Worm (Caenorhabditis elegans): ENCODE results near the gene col-92.

The col-92 gene

DNA sequence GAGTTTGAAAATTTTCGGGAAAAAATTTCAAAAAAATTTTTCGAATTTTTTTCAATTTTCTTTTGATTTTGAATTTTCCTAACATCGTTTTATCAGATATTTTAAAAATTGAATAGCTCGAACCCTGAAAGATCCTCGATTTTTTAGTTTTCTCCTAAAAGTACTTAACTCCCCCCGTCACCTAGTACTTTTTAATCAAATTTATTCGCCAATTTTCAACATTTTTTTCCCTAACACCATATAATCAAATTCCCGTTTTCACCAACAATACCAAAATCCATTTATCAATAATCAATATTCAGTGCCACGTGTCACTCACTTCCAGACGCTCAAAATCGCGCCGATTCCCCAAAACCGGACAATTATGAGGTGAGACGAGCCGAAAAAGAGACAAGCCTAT lies 29.2 kb upstream of the col-92 start, which contains the start of gene kvs-4:
Gene kvs-4 (plus strand): TSS at position 301 of the 400 bp plus-strand sequence.
- TF ChIP-seq nhr-25 (tag; optimal IDR thresholded peaks at IDR 0.05): no peak
- TF ChIP-seq daf-12 (tag; optimal IDR thresholded peaks at IDR 0.05): no peak
- TF ChIP-seq nhr-11 (tag; optimal IDR thresholded peaks at IDR 0.05): no peak

DNA sequence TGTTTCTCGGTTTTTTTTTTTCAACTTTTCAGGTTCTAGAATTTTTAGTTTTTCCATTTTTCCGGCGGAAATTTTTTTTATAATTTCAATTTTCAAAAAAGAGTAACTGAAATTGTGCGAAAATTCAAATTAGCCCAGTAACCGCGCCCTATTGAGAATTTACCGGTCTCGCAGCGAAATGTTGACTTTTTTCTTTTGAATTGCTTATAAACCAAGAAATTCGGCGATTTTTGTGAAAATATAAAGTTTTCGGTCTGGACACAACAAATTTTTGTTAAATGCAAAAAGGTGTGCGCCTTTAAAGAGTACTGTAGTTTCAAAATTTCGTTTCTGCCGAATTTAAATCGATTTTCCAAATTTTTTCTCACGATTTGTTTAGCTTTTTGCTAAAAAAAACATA lies 27.5 kb upstream of the col-92 start:
- TF ChIP-seq ceh-82 (tag; optimal IDR thresholded peaks at IDR 0.05) (no peak), pha-4 (tag; optimal IDR thresholded peaks at IDR 0.05) (no peak)

DNA sequence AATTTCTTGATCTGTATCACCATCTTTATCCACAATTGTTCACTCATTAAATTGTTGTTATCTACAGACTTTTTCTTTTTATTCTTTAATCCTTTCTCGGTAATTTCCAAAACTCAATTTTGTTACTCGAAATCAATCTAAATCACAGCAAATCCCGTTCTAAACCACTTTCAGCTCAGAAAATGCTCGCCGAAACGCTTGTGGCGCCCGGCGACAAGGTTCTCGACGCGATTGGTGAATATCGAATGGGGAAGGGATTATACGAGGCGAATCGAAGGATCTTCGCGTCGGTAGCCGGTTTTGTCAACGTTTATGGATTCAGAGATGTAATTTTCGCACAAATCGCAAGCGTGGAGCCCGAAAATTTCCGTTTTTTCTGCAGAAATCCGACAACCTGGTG lies 25.8 kb upstream of the col-92 start, which contains the start of gene exos-1:
Gene exos-1 (plus strand): TSS at position 175 of the 400 bp plus-strand sequence.
- TF ChIP-seq unc-62 (GFP tag; optimal IDR thresholded peaks at IDR 0.05): no peak

DNA sequence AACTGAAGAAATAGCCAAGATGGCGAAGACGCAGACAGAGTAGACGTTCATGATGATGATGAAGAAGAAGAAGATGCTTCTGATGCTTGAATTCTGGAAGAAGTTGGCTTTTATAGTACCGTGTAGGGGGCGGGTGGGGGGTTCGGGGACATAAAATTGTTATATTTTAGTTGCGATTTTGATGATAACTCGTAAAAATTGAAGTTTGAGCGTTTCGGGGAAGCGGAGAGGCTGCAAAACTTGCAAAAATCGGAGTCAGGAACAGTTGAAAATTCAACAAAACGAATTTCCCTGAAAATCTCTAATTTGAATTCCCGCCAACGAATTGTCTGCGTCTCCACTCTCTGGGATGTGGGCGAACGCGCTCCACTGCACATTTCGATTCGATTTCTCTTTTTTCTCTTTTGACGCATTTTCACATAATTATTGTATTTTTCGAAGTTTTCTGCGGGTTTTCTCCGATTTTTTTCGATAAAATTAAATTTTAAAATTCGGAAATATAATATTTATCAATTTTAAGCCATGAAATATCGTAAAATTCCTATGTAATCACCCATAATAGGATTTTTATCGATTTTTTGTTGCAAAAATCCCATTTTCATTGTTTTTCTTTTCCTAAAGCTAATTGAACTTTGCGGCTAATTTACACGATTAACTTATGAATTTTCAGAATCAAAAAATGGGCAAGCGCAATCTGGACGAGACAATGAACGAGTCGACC lies 24.7 kb upstream of the col-92 start, which contains the start of the genes fipr-17 and Y48A6B.3:
Gene fipr-17 (minus strand): TSS at position 51 of the 721 bp plus-strand sequence.
Gene Y48A6B.3 (plus strand): TSS at position 671 of the 721 bp plus-strand sequence.
- TF ChIP-seq egl-27 (tag; optimal IDR thresholded peaks at IDR 0.05): no peak
- TF ChIP-seq fos-1 (tag; optimal IDR thresholded peaks at IDR 0.05): no peak
- TF ChIP-seq mdl-1 (tag; optimal IDR thresholded peaks at IDR 0.05): no peak
- TF ChIP-seq nhr-25 (tag; optimal IDR thresholded peaks at IDR 0.05): peak; percentile 75
- TF ChIP-seq lsy-12 (tag; optimal IDR thresholded peaks at IDR 0.05): no peak
- no peak for TF ChIP-seq nhr-11 (tag; optimal IDR thresholded peaks at IDR 0.05)
- no peak for TF ChIP-seq ztf-11 (tag; optimal IDR thresholded peaks at IDR 0.05)
- no peak for TF ChIP-seq nhr-28 (tag; optimal IDR thresholded peaks at IDR 0.05)
- no peak for TF ChIP-seq elt-3 (tag; optimal IDR thresholded peaks at IDR 0.05)
- no peak for TF ChIP-seq aly-2 (tag; optimal IDR thresholded peaks at IDR 0.05)
- TF ChIP-seq ceh-9 (tag; optimal IDR thresholded peaks at IDR 0.05): no peak
- peak; percentile 83 for TF ChIP-seq nhr-23 (tag; optimal IDR thresholded peaks at IDR 0.05)
- no peak for TF ChIP-seq tbx-2 (tag; optimal IDR thresholded peaks at IDR 0.05)
- TF ChIP-seq daf-12 (tag; optimal IDR thresholded peaks at IDR 0.05): no peak
- peak; percentile 96 for TF ChIP-seq pha-4 (tag; optimal IDR thresholded peaks at IDR 0.05)
- no peak for TF ChIP-seq nhr-12 (tag; optimal IDR thresholded peaks at IDR 0.05)
- TF ChIP-seq unc-62 (GFP tag; optimal IDR thresholded peaks at IDR 0.05): no peak
- TF ChIP-seq egl-5 (tag; optimal IDR thresholded peaks at IDR 0.05): peak; percentile 32
- TF ChIP-seq elt-1 (tag; optimal IDR thresholded peaks at IDR 0.05): no peak
- peak; percentile 62 for TF ChIP-seq R02D3.7 (tag; optimal IDR thresholded peaks at IDR 0.05)
- peak; percentile 96 for TF ChIP-seq lin-15B (tag; optimal IDR thresholded peaks at IDR 0.05)
- TF ChIP-seq ztf-4 (tag; optimal IDR thresholded peaks at IDR 0.05): no peak
- TF ChIP-seq elt-2 (tag; optimal IDR thresholded peaks at IDR 0.05): peak; percentile 43
- TF ChIP-seq sea-2 (GFP tag; optimal IDR thresholded peaks at IDR 0.05): no peak
- peak; percentile 17 for TF ChIP-seq pqm-1 (tag; optimal IDR thresholded peaks at IDR 0.05)
- peak; percentile 80 for TF ChIP-seq ama-1 (optimal IDR thresholded peaks at IDR 0.05)
- TF ChIP-seq mml-1 (tag; optimal IDR thresholded peaks at IDR 0.05): no peak
- TF ChIP-seq nhr-67 (tag; optimal IDR thresholded peaks at IDR 0.05): no peak
- no peak for TF ChIP-seq zag-1 (tag; optimal IDR thresholded peaks at IDR 0.05)
- peak; percentile 66 for TF ChIP-seq nhr-43 (tag; optimal IDR thresholded peaks at IDR 0.05; ENCODE audit: poor library complexity, severe bottlenecking)
- TF ChIP-seq unc-39 (tag; optimal IDR thresholded peaks at IDR 0.05): no peak
- TF ChIP-seq hmg-11 (tag; optimal IDR thresholded peaks at IDR 0.05): peak; percentile 76
- TF ChIP-seq nfya-1 (tag; optimal IDR thresholded peaks at IDR 0.05; ENCODE audit: insufficient read depth): peak; percentile 91
- TF ChIP-seq nhr-77 (tag; optimal IDR thresholded peaks at IDR 0.05): no peak
- peak; percentile 88 for TF ChIP-seq skn-1 (tag; optimal IDR thresholded peaks at IDR 0.05)
- TF ChIP-seq fkh-2 (tag; optimal IDR thresholded peaks at IDR 0.05): no peak
- TF ChIP-seq nhr-76 (tag; optimal IDR thresholded peaks at IDR 0.05): no peak
- TF ChIP-seq ZK546.5 (tag; optimal IDR thresholded peaks at IDR 0.05): no peak
- TF ChIP-seq fkh-10 (GFP tag; optimal IDR thresholded peaks at IDR 0.05): no peak
- TF ChIP-seq ceh-16 (tag; optimal IDR thresholded peaks at IDR 0.05): no peak
- peak; percentile 91 for TF ChIP-seq lin-39 (tag; optimal IDR thresholded peaks at IDR 0.05)
- no peak for TF ChIP-seq ceh-82 (tag; optimal IDR thresholded peaks at IDR 0.05)
- TF ChIP-seq nhr-237 (tag; optimal IDR thresholded peaks at IDR 0.05): no peak
- TF ChIP-seq jun-1 (tag; optimal IDR thresholded peaks at IDR 0.05): no peak
- peak; percentile 83 for TF ChIP-seq snpc-4 (tag; optimal IDR thresholded peaks at IDR 0.05)
- peak; percentile 48 for TF ChIP-seq ceh-28 (tag; optimal IDR thresholded peaks at IDR 0.05)
- TF ChIP-seq eor-1 (tag; optimal IDR thresholded peaks at IDR 0.05): no peak

All from whole organism, L3 larva.